Fruit fly (Drosophila melanogaster): ENCODE results near the gene Brr2.

The Brr2 gene

DNA sequence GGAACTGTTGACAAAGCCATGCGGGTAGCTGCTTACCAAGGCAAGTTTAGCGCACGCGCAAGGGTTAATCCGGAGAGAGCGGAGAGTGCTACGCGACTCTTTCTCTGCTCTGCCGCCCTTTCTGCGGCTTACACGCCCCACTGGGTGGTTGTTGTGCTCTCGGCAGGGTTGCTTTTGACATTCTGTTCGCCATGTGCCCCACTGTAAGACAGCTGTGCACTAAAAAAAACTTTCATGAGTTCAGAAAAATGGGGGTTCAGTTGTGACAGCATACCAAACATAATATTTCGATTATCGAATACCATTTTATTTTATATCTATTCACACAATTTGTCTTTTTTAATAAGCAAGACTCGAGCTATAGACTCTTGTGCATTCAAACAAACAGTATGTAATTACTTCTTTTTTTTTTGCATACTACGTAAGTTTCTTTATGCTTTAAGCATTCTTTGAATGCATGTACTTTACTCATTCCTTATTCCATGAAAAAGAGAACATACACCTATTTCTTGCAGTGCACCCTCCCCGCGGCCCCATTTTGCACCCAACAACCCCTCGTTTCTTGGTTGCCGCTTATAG, 46.5 kb downstream of the Brr2 start (continued):
- TF ChIP-seq CG9817 (tag; optimal IDR thresholded peaks at IDR 0.05): peak; percentile 20
- TF ChIP-seq CG4328 (GFP tag; optimal IDR thresholded peaks at IDR 0.05): peak; percentile 51
- peak; percentile 64 for TF ChIP-seq caup (GFP tag; optimal IDR thresholded peaks at IDR 0.05; ENCODE audit: severe bottlenecking)
- TF ChIP-seq CG9932 (GFP tag; IDR thresholded peaks at IDR 0.05): peak; percentile 45
- no peak for TF ChIP-seq Six4 (GFP tag; optimal IDR thresholded peaks at IDR 0.05)
- TF ChIP-seq br (optimal IDR thresholded peaks at IDR 0.05): no peak
- peak; percentile 2 for TF ChIP-seq odd (GFP tag; optimal IDR thresholded peaks at IDR 0.05)
- TF ChIP-seq Hr51 (GFP tag; optimal IDR thresholded peaks at IDR 0.05): peak in 1 of 2 experiments; percentile 68
- no peak for TF ChIP-seq jigr1 (GFP tag; IDR thresholded peaks at IDR 0.05)
- TF ChIP-seq CG7745 (tag; optimal IDR thresholded peaks at IDR 0.05): no peak
- TF ChIP-seq CG7271 (tag; optimal IDR thresholded peaks at IDR 0.05): no peak
- peak; percentile 48; the same call in 1 of the 2 replicates for TF ChIP-seq CG31441 (GFP tag; IDR thresholded peaks at IDR 0.05)
- no peak for TF ChIP-seq Doc2 (GFP tag; IDR thresholded peaks at IDR 0.05)
- peak; percentile 2 for TF ChIP-seq CG18476 (GFP tag; optimal IDR thresholded peaks at IDR 0.05)
- TF ChIP-seq repo (GFP tag; optimal IDR thresholded peaks at IDR 0.05): no peak
- TF ChIP-seq CG13123 (GFP tag; optimal IDR thresholded peaks at IDR 0.05): no peak
- TF ChIP-seq Antp (GFP tag; optimal IDR thresholded peaks at IDR 0.05): no peak
- TF ChIP-seq stwl (tag; optimal IDR thresholded peaks at IDR 0.05): no peak
- no peak for TF ChIP-seq hb (GFP tag; IDR thresholded peaks at IDR 0.05; ENCODE audit: partially characterized antibody)
- TF ChIP-seq fru (optimal IDR thresholded peaks at IDR 0.05): no peak
- peak; percentile 14 for TF ChIP-seq CG16863 (GFP tag; optimal IDR thresholded peaks at IDR 0.05)
- no peak for TF ChIP-seq p53 (GFP tag; optimal IDR thresholded peaks at IDR 0.05)
- no peak for TF ChIP-seq hbn (GFP tag; IDR thresholded peaks at IDR 0.05; ENCODE audit: partially characterized antibody)
- TF ChIP-seq Stat92E (GFP tag; optimal IDR thresholded peaks at IDR 0.05): no peak
- TF ChIP-seq Xrp1 (GFP tag; IDR thresholded peaks at IDR 0.05): peak; percentile 20; the same call in 1 of the 2 replicates
- TF ChIP-seq CG3726 (GFP tag; IDR thresholded peaks at IDR 0.05): no peak
- TF ChIP-seq Ptx1 (GFP tag; IDR thresholded peaks at IDR 0.05): peak; percentile 41
- TF ChIP-seq Mes4 (GFP tag; optimal IDR thresholded peaks at IDR 0.05): no peak
- TF ChIP-seq gcm2 (GFP tag; optimal IDR thresholded peaks at IDR 0.05): no peak
- TF ChIP-seq CG3847 (GFP tag; IDR thresholded peaks at IDR 0.05): no peak; the same call in 1 of the 2 replicates
- TF ChIP-seq HHEX (GFP tag; optimal IDR thresholded peaks at IDR 0.05): peak; percentile 57
- TF ChIP-seq CG15601 (tag; optimal IDR thresholded peaks at IDR 0.05): peak; percentile 4
- no peak for TF ChIP-seq CG17612 (GFP tag; IDR thresholded peaks at IDR 0.05)
- TF ChIP-seq Mrtf (GFP tag; IDR thresholded peaks at IDR 0.05): no peak
- peak; percentile 43 for TF ChIP-seq CG8924 (tag; optimal IDR thresholded peaks at IDR 0.05)
- no peak for TF ChIP-seq kah (GFP tag; optimal IDR thresholded peaks at IDR 0.05)
- TF ChIP-seq CG4854 (GFP tag; optimal IDR thresholded peaks at IDR 0.05): no peak
- no peak for TF ChIP-seq pb (GFP tag; optimal IDR thresholded peaks at IDR 0.05)
- no peak for TF ChIP-seq bigmax (GFP tag; optimal IDR thresholded peaks at IDR 0.05)
- TF ChIP-seq NC2α (GFP tag; optimal IDR thresholded peaks at IDR 0.05): no peak
- peak; percentile 81 for TF ChIP-seq CG2678 (tag; optimal IDR thresholded peaks at IDR 0.05)
- TF ChIP-seq tna (GFP tag; IDR thresholded peaks at IDR 0.05; ENCODE audit: partially characterized antibody): no peak
- peak; percentile 61 for TF ChIP-seq grau (tag; optimal IDR thresholded peaks at IDR 0.05)
- TF ChIP-seq CG14860 (GFP tag; IDR thresholded peaks at IDR 0.05; ENCODE audit: partially characterized antibody): no peak
- TF ChIP-seq Usf (GFP tag; optimal IDR thresholded peaks at IDR 0.05): no peak
- no peak for TF ChIP-seq CG18011 (GFP tag; optimal IDR thresholded peaks at IDR 0.05)
- TF ChIP-seq dan (GFP tag; IDR thresholded peaks at IDR 0.05): no peak
- peak; percentile 31 for TF ChIP-seq Abd-B (GFP tag; optimal IDR thresholded peaks at IDR 0.05)
- TF ChIP-seq CG6765 (GFP tag; optimal IDR thresholded peaks at IDR 0.05): peak; percentile 13
- TF ChIP-seq H2.0 (GFP tag; IDR thresholded peaks at IDR 0.05): no peak
- TF ChIP-seq Lpt (GFP tag; optimal IDR thresholded peaks at IDR 0.05): no peak
